Worm (Caenorhabditis elegans): ENCODE results near the gene C12D5.10.

Gene C12D5.10

ce11 chrV:7672258-7672657, 21.0 kb downstream of the C12D5.10 start, which contains the start of gene C12D5.4:
Gene C12D5.4 (plus strand): TSS chrV:7672558.
- TF ChIP-seq pros-1 (tag; optimal IDR thresholded peaks at IDR 0.05) (no peak), lim-6 (tag; optimal IDR thresholded peaks at IDR 0.05) (no peak), elt-4 (tag; optimal IDR thresholded peaks at IDR 0.05) (no peak), Y22D7AL.16 (tag; optimal IDR thresholded peaks at IDR 0.05) (no peak), unc-55 (GFP tag; optimal IDR thresholded peaks at IDR 0.05) (no peak), syd-9 (tag; optimal IDR thresholded peaks at IDR 0.05) (no peak), rnt-1 (tag; optimal IDR thresholded peaks at IDR 0.05) (no peak), ceh-19 (GFP tag; optimal IDR thresholded peaks at IDR 0.05) (no peak), unc-86 (tag; optimal IDR thresholded peaks at IDR 0.05) (no peak), dmd-4 (tag; optimal IDR thresholded peaks at IDR 0.05; ENCODE audit: borderline replicate concordance) (no peak), tbx-2 (tag; optimal IDR thresholded peaks at IDR 0.05) (no peak), C08G9.2 (tag; optimal IDR thresholded peaks at IDR 0.05) (no peak), ceh-45 (GFP tag; IDR thresholded peaks at IDR 0.05) (no peak), ceh-24 (tag; optimal IDR thresholded peaks at IDR 0.05) (no peak), pax-1 (tag; optimal IDR thresholded peaks at IDR 0.05) (no peak), ceh-9 (tag; optimal IDR thresholded peaks at IDR 0.05) (no peak), ceh-2 (tag; optimal IDR thresholded peaks at IDR 0.05) (no peak), nhr-232 (tag; optimal IDR thresholded peaks at IDR 0.05) (no peak), ceh-18 (tag; optimal IDR thresholded peaks at IDR 0.05) (no peak)

DNA sequence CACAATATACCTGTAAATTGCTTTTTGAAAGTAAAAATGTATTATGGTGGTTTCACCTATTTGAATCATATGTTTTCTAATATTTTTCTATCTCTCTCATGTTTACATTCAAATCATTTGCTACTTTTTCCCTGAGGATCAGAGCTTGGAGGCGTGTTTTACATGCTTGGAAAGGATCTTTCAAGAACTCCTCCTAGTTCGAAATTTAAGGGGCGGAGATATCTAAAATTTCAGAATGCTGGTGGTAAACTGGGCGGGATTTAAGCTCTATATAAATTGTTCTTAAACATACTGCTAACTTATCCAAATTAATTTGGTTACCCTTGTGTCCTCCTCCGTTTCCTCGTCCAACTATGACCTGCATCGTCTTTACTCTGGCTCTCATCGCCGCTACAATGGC, 25.4 kb downstream of the C12D5.10 start, which contains the start of gene C12D5.5:
Gene C12D5.5, plus strand, starts transcription at position 301 of the 400 bp plus-strand sequence.
- TF ChIP-seq hlh-30 (tag; optimal IDR thresholded peaks at IDR 0.05; ENCODE audit: insufficient read depth) (no peak), ahr-1 (tag; optimal IDR thresholded peaks at IDR 0.05) (no peak), K02D7.2 (tag; optimal IDR thresholded peaks at IDR 0.05) (no peak), ceh-31 (tag; optimal IDR thresholded peaks at IDR 0.05) (no peak), elt-2 (tag; optimal IDR thresholded peaks at IDR 0.05) (no peak), sdc-2 (tag; optimal IDR thresholded peaks at IDR 0.05) (no peak), mec-3 (tag; optimal IDR thresholded peaks at IDR 0.05; ENCODE audit: borderline replicate concordance) (no peak), unc-55 (GFP tag; optimal IDR thresholded peaks at IDR 0.05) (no peak), tbx-7 (tag; optimal IDR thresholded peaks at IDR 0.05) (no peak), T23F11.4 (GFP tag; optimal IDR thresholded peaks at IDR 0.05) (no peak), ceh-24 (tag; optimal IDR thresholded peaks at IDR 0.05) (no peak), ceh-34 (tag; optimal IDR thresholded peaks at IDR 0.05) (no peak), fax-1 (tag; optimal IDR thresholded peaks at IDR 0.05) (no peak), ceh-6 (GFP tag; optimal IDR thresholded peaks at IDR 0.05) (no peak), pqm-1 (tag; optimal IDR thresholded peaks at IDR 0.05) (no peak), elt-4 (tag; optimal IDR thresholded peaks at IDR 0.05) (no peak), ceh-19 (GFP tag; optimal IDR thresholded peaks at IDR 0.05) (no peak), fkh-6 (tag; optimal IDR thresholded peaks at IDR 0.05) (no peak), nhr-232 (tag; optimal IDR thresholded peaks at IDR 0.05) (no peak), pha-4 (tag; optimal IDR thresholded peaks at IDR 0.05) (no peak)

- no peak for TF ChIP-seq odd-2 (tag; optimal IDR thresholded peaks at IDR 0.05)
- TF ChIP-seq T23F11.4 (GFP tag; optimal IDR thresholded peaks at IDR 0.05) = no peak
Measured at ce11 chrV:7653567-7653966, 39.7 kb downstream of the C12D5.10 start, which contains the start of gene srh-200. Gene srh-200 (minus strand): TSS chrV:7653667.

ce11 chrV:7651757-7652156, 41.5 kb downstream of the C12D5.10 start, which contains the start of gene srh-234:
Gene srh-234 (minus strand): TSS chrV:7651857.
- TF ChIP-seq ceh-6 (GFP tag; optimal IDR thresholded peaks at IDR 0.05) (no peak), Y22D7AL.16 (tag; optimal IDR thresholded peaks at IDR 0.05) (no peak), sox-4 (tag; optimal IDR thresholded peaks at IDR 0.05) (no peak), che-1 (tag; optimal IDR thresholded peaks at IDR 0.05) (no peak), ceh-24 (tag; optimal IDR thresholded peaks at IDR 0.05) (no peak), ets-4 (tag; optimal IDR thresholded peaks at IDR 0.05) (no peak), K09A11.1 (tag; optimal IDR thresholded peaks at IDR 0.05; ENCODE audit: insufficient read depth) (no peak), elt-2 (tag; optimal IDR thresholded peaks at IDR 0.05) (no peak), nfya-1 (tag; optimal IDR thresholded peaks at IDR 0.05) (no peak), eyg-1 (tag; optimal IDR thresholded peaks at IDR 0.05) (no peak), ref-2 (tag; optimal IDR thresholded peaks at IDR 0.05) (no peak)
